Fruit fly (Drosophila melanogaster) whole organism, prepupa: ENCODE results near the gene ft.

Experiments used
- Blimp-1 ChIP-seq: fragments of 200-800 bp; sonication (Bioruptor generic); optimal IDR thresholded peaks from 3 replicates; lab custom pipeline; 2017; ENCODE audit warnings: missing biosample characterization, missing genetic modification characterization, mild to moderate bottlenecking, moderate library complexity, missing genetic modification reagents
- CG10631 ChIP-seq: fragments of 200-800 bp; sonication (Bioruptor generic); optimal IDR thresholded peaks from 2 replicates; lab custom pipeline; 2016; ENCODE audit warnings: missing biosample characterization, missing genetic modification characterization
- CG10669 ChIP-seq: fragments of 200-800 bp; sonication (Bioruptor generic); optimal IDR thresholded peaks from 3 replicates; lab custom pipeline; 2018; ENCODE audit warnings: missing biosample characterization, mild to moderate bottlenecking, missing genetic modification characterization, moderate library complexity
- CG11902 ChIP-seq: fragments of 200-800 bp; sonication (Bioruptor generic); optimal IDR thresholded peaks from 3 replicates; lab custom pipeline; 2016; ENCODE audit warnings: missing biosample characterization, missing genetic modification characterization
- CG15336 ChIP-seq: fragments of 200-800 bp; sonication (Bioruptor generic); IDR thresholded peaks from 2 replicates; pipeline ENCODE4 v1.3.6; 2022; ENCODE audit warnings: missing biosample characterization, missing genetic modification characterization
- CG1621 ChIP-seq: fragments of 200-800 bp; sonication (Bioruptor generic); optimal IDR thresholded peaks from 3 replicates; lab custom pipeline; 2018; ENCODE audit warnings: missing biosample characterization, mild to moderate bottlenecking, missing genetic modification characterization
- CG16779 ChIP-seq: fragments of 200-800 bp; sonication (Bioruptor generic); optimal IDR thresholded peaks from 3 replicates; lab custom pipeline; 2017; ENCODE audit warnings: missing biosample characterization, mild to moderate bottlenecking, missing genetic modification characterization
- CG3032 ChIP-seq: fragments of 200-800 bp; optimal IDR thresholded peaks from 2 replicates; lab custom pipeline; 2019; ENCODE audit warnings: missing biosample characterization, mild to moderate bottlenecking, missing genetic modification characterization, moderate library complexity
- CG31627 ChIP-seq: fragments of 200-800 bp; sonication (Bioruptor generic); optimal IDR thresholded peaks from 3 replicates; lab custom pipeline; 2016; ENCODE audit warnings: missing biosample characterization, missing genetic modification characterization
- CG32006 ChIP-seq: fragments of 200-800 bp; sonication (Bioruptor generic); optimal IDR thresholded peaks from 3 replicates; lab custom pipeline; 2017; ENCODE audit warnings: missing biosample characterization, mild to moderate bottlenecking, missing genetic modification characterization
- CG34406 ChIP-seq: fragments of 200-800 bp; sonication (Bioruptor generic); optimal IDR thresholded peaks from 3 replicates; lab custom pipeline; 2016; ENCODE audit warnings: missing biosample characterization, missing genetic modification characterization
- CG4318 ChIP-seq: fragments of 200-800 bp; sonication (Bioruptor generic); optimal IDR thresholded peaks from 3 replicates; lab custom pipeline; 2017; ENCODE audit warnings: missing biosample characterization, mild to moderate bottlenecking, missing genetic modification characterization
- CG6163 ChIP-seq: fragments of 200-800 bp; sonication (Bioruptor generic); IDR thresholded peaks from 3 replicates; pipeline ENCODE4 v1.3.6; 2022; ENCODE audit warnings: missing biosample characterization, missing genetic modification characterization
- CG6792 ChIP-seq: fragments of 200-800 bp; sonication (Bioruptor generic); optimal IDR thresholded peaks from 3 replicates; lab custom pipeline; 2016; ENCODE audit warnings: missing biosample characterization, missing genetic modification characterization
- CG6854 ChIP-seq: fragments of 200-800 bp; sonication (Bioruptor generic); optimal IDR thresholded peaks from 2 replicates; lab custom pipeline; 2017; ENCODE audit warnings: missing biosample characterization, mild to moderate bottlenecking, missing genetic modification characterization
- CG7368 ChIP-seq: fragments of 200-800 bp; sonication (Bioruptor generic); optimal IDR thresholded peaks from 3 replicates; lab custom pipeline; 2016; ENCODE audit warnings: missing biosample characterization, missing genetic modification characterization
- CG8119 ChIP-seq: fragments of 200-800 bp; sonication (Bioruptor generic); IDR thresholded peaks from 3 replicates; pipeline ENCODE4 v1.3.6; 2022; ENCODE audit warnings: missing biosample characterization, missing genetic modification characterization
- CG8319 ChIP-seq: fragments of 200-800 bp; sonication (Bioruptor generic); optimal IDR thresholded peaks from 3 replicates; lab custom pipeline; 2016; ENCODE audit warnings: missing biosample characterization, missing genetic modification characterization
- CG8632 ChIP-seq: fragments of 200-800 bp; sonication (Bioruptor generic); optimal IDR thresholded peaks from 3 replicates; lab custom pipeline; 2016; ENCODE audit warnings: missing biosample characterization, missing genetic modification characterization
- CG9139 ChIP-seq: fragments of 200-800 bp; sonication (Bioruptor generic); optimal IDR thresholded peaks from 3 replicates; lab custom pipeline; 2017; ENCODE audit warnings: missing biosample characterization, mild to moderate bottlenecking, missing genetic modification characterization
- Eip75B ChIP-seq: fragments of 200-800 bp; sonication (Bioruptor generic); optimal IDR thresholded peaks from 3 replicates; lab custom pipeline; 2016; ENCODE audit warnings: missing biosample characterization, missing genetic modification characterization
- Eip93F ChIP-seq: fragments of 200-800 bp; sonication (Bioruptor generic); optimal IDR thresholded peaks from 2 replicates; lab custom pipeline; 2016; ENCODE audit warnings: missing biosample characterization, mild to moderate bottlenecking, missing genetic modification characterization
- Ets21C ChIP-seq: fragments of 200-800 bp; sonication (Bioruptor generic); optimal IDR thresholded peaks from 3 replicates; lab custom pipeline; 2016; ENCODE audit warnings: missing biosample characterization, missing genetic modification characterization
- Ets96B ChIP-seq: fragments of 200-800 bp; optimal IDR thresholded peaks from 2 replicates; lab custom pipeline; 2019; ENCODE audit warnings: missing biosample characterization, mild to moderate bottlenecking, missing genetic modification characterization, moderate library complexity
- Hr38 ChIP-seq: sonication (Bioruptor generic); optimal IDR thresholded peaks from 2 replicates; lab custom pipeline; 2016; ENCODE audit warnings: missing biosample characterization, missing genetic modification characterization
- Hr39 ChIP-seq: fragments of 200-800 bp; sonication (Bioruptor generic); optimal IDR thresholded peaks from 2 replicates; lab custom pipeline; 2016; ENCODE audit warnings: missing biosample characterization, missing genetic modification characterization
- Hr4 ChIP-seq: fragments of 200-800 bp; sonication (Bioruptor generic); optimal IDR thresholded peaks from 3 replicates; lab custom pipeline; 2016; ENCODE audit warnings: missing biosample characterization, missing genetic modification characterization
- Lpt ChIP-seq: fragments of 200-800 bp; sonication (Bioruptor generic); optimal IDR thresholded peaks from 3 replicates; lab custom pipeline; 2016; ENCODE audit warnings: missing biosample characterization, missing genetic modification characterization
- Met ChIP-seq: fragments of 200-800 bp; sonication (Bioruptor generic); optimal IDR thresholded peaks from 3 replicates; lab custom pipeline; 2016; ENCODE audit warnings: missing biosample characterization, missing genetic modification characterization
- OdsH ChIP-seq: fragments of 200-800 bp; sonication (Bioruptor generic); optimal IDR thresholded peaks from 3 replicates; lab custom pipeline; 2016; ENCODE audit warnings: missing biosample characterization, missing genetic modification characterization
- Smox ChIP-seq: fragments of 200-800 bp; sonication (Bioruptor generic); optimal IDR thresholded peaks from 3 replicates; lab custom pipeline; 2016; ENCODE audit warnings: missing biosample characterization, missing genetic modification characterization
- Sox102F ChIP-seq: fragments of 200-800 bp; sonication (Bioruptor generic); optimal IDR thresholded peaks from 2 replicates; lab custom pipeline; 2016; ENCODE audit warnings: missing biosample characterization, mild to moderate bottlenecking, missing genetic modification characterization
- Sox14 ChIP-seq: fragments of 200-800 bp; sonication (Bioruptor generic); optimal IDR thresholded peaks from 3 replicates; lab custom pipeline; 2016; ENCODE audit warnings: missing biosample characterization, missing genetic modification characterization
- cyc ChIP-seq: fragments of 200-800 bp; sonication (Bioruptor generic); optimal IDR thresholded peaks from 3 replicates; lab custom pipeline; 2016; ENCODE audit warnings: missing biosample characterization, missing genetic modification characterization
- dac ChIP-seq: fragments of 200-800 bp; sonication (Bioruptor generic); optimal IDR thresholded peaks from 2 replicates; lab custom pipeline; 2017; ENCODE audit warnings: missing biosample characterization, mild to moderate bottlenecking, missing genetic modification characterization
- dsx ChIP-seq: fragments of 200-800 bp; optimal IDR thresholded peaks from 3 replicates; lab custom pipeline; 2019; ENCODE audit warnings: missing biosample characterization, mild to moderate bottlenecking, missing genetic modification characterization, moderate library complexity; ENCODE audit not compliant: poor library complexity, severe bottlenecking
- esn ChIP-seq: fragments of 200-800 bp; sonication (Bioruptor generic); optimal IDR thresholded peaks from 2 replicates; lab custom pipeline; 2016; ENCODE audit warnings: missing biosample characterization, mild to moderate bottlenecking, missing genetic modification characterization, moderate library complexity
- fd59A ChIP-seq: fragments of 200-800 bp; sonication (Bioruptor generic); optimal IDR thresholded peaks from 2 replicates; lab custom pipeline; 2017; ENCODE audit warnings: missing biosample characterization, mild to moderate bottlenecking, missing genetic modification characterization, missing genetic modification reagents
- fd85E ChIP-seq: fragments of 200-800 bp; sonication (Bioruptor generic); optimal IDR thresholded peaks from 3 replicates; lab custom pipeline; 2016; ENCODE audit warnings: missing biosample characterization, missing genetic modification characterization
- lz ChIP-seq: fragments of 200-800 bp; sonication (Bioruptor generic); optimal IDR thresholded peaks from 3 replicates; lab custom pipeline; 2016; ENCODE audit warnings: missing biosample characterization, missing genetic modification characterization
- net ChIP-seq: fragments of 200-800 bp; sonication (Bioruptor generic); optimal IDR thresholded peaks from 3 replicates; lab custom pipeline; 2016; ENCODE audit warnings: missing biosample characterization, missing genetic modification characterization
- pdm3 ChIP-seq: fragments of 200-800 bp; sonication (Bioruptor generic); optimal IDR thresholded peaks from 3 replicates; lab custom pipeline; 2016; ENCODE audit warnings: missing biosample characterization, missing genetic modification characterization
- spab ChIP-seq: fragments of 200-800 bp; sonication (Bioruptor generic); optimal IDR thresholded peaks from 2 replicates; lab custom pipeline; 2017; ENCODE audit warnings: missing biosample characterization, mild to moderate bottlenecking, missing genetic modification characterization, missing genetic modification reagents
- ss ChIP-seq, 2 experiments: fragments of 200-800 bp; sonication (Bioruptor generic); optimal IDR thresholded peaks; 2 replicates in 1 of 2; 3 replicates in 1 of 2; lab custom pipeline; 2017 to 2018; ENCODE audit warnings: mild to moderate bottlenecking in 2 of 2, missing biosample characterization in 2 of 2, missing genetic modification characterization in 2 of 2, moderate library complexity in 1 of 2
- svp ChIP-seq: fragments of 200-800 bp; sonication (Bioruptor generic); peaks from one replicate; lab custom pipeline; 2016; ENCODE audit warnings: missing biosample characterization, missing genetic modification characterization
- vri ChIP-seq: fragments of 200-800 bp; sonication (Bioruptor generic); optimal IDR thresholded peaks from 3 replicates; lab custom pipeline; 2016; ENCODE audit warnings: missing biosample characterization, mild to moderate bottlenecking, missing genetic modification characterization

The ft gene

DNA sequence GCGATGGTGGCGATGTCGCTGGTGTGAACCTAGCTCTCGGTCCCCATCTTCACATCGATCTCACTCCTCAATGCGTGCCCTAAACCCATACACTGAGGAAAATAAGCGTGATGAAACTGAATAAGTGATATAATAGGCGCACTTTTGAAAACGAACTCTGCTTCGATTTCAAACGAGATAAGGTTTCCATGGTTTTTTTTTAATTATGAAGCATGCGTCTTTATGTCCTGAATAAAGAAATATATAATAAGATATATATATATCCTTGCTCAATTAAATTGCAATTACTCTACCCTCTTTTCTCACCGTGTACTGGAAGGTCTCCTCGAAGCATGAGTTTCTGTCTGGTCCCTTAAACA is 1.3 kb upstream of the ft start (continued):
- TF ChIP-seq Lpt (GFP tag; lab: Kevin White, UChicago) (peak; percentile 59), CG6854 (GFP tag; lab: Kevin White, UChicago) (peak; percentile 45), CG10669 (GFP tag; lab: Kevin White, UChicago) (peak; percentile 88), fd59A (GFP tag; lab: Kevin White, UChicago) (peak; percentile 90), Ets96B (tag; lab: Kevin White, UChicago) (peak; percentile 89), svp (peak; percentile 90), CG15336 (peak; percentile 73), CG8632 (GFP tag; lab: Kevin White, UChicago) (peak; percentile 81), Ets21C (GFP tag; lab: Kevin White, UChicago) (peak; percentile 41), dsx (GFP tag; lab: Kevin White, UChicago) (peak; percentile 86), spab (GFP tag; lab: Kevin White, UChicago) (peak; percentile 90), Met (GFP tag; lab: Kevin White, UChicago) (peak; percentile 86), Smox (GFP tag; lab: Kevin White, UChicago) (peak; percentile 71), Hr39 (peak; percentile 57)

DNA sequence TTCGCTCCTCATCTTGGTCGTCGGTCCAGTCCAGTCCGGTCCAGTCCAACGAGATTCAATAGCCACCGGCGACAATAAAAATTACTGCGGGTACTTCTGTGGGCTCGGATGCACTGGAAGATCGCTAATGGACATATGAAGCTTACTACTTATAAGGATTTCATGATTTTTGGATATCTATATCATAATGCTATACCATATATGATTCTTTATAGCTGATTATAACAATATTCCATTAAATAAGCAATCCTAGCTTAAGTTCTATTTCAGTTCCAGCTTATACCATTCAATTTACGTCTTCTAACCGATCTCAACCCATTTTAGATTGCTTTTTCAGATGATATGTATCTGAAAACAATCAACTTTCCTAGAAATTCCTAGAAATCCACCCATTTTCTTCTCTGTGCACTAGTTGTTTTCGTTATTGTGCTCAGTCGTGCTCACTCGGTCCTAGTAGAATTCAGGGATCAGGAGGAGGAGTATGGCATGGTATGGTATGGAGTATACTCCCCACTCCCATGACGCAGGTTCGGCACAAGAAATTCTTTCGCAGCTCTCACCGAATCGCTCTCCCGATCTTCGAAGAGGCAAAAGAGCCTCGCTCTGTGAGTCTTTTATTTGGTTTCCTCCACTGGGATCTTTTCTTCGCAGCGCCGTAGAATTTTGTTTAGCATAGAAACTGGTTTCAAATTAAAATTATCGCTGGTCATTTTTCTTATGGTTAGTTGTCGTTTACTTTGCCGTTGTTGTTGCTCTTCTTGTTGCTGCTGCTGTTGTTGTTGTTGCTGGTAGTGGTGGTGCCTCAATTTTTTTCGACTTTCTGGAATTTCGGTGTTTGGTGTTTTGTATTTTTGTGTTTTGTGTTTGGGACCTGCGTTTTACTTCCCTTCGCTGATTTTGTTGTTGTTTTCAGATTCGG is 665 bp upstream of the ft start:
- TF ChIP-seq CG4318 (GFP tag; lab: Kevin White, UChicago) = peak; percentile 81
- peak; percentile 59 for TF ChIP-seq Sox102F (GFP tag; lab: Kevin White, UChicago)
- TF ChIP-seq Hr39 = peak; percentile 73
- TF ChIP-seq dsx (GFP tag; lab: Kevin White, UChicago) = peak; percentile 70
- peak; percentile 89 for TF ChIP-seq pdm3
- TF ChIP-seq Blimp-1 (GFP tag; lab: Kevin White, UChicago) = peak; percentile 51
- peak; percentile 78 for TF ChIP-seq Lpt (GFP tag; lab: Kevin White, UChicago)
- TF ChIP-seq svp = peak; percentile 90
- TF ChIP-seq CG8632 (GFP tag; lab: Kevin White, UChicago) = peak; percentile 65
- TF ChIP-seq fd85E (GFP tag; lab: Kevin White, UChicago) = peak; percentile 51
- peak; percentile 73 for TF ChIP-seq CG16779 (tag; lab: Kevin White, UChicago)
- TF ChIP-seq Hr4 (GFP tag; lab: Kevin White, UChicago) = peak; percentile 83
- TF ChIP-seq CG9139 = peak; percentile 40
- TF ChIP-seq Sox14 (GFP tag; lab: Kevin White, UChicago) = peak; percentile 93
- TF ChIP-seq Eip75B = peak; percentile 87
- peak; percentile 64 to 80 for TF ChIP-seq ss (GFP tag; optimal IDR thresholded peaks at IDR 0.05; lab: Kevin White, UChicago)
- peak; percentile 92 for TF ChIP-seq OdsH (GFP tag; lab: Kevin White, UChicago)
- peak; percentile 49 for TF ChIP-seq CG34406 (GFP tag; lab: Kevin White, UChicago)
- TF ChIP-seq Smox (GFP tag; lab: Kevin White, UChicago) = peak; percentile 73
- TF ChIP-seq CG6792 (GFP tag; lab: Kevin White, UChicago) = peak; percentile 85
- TF ChIP-seq CG6163 (GFP tag; lab: Robert Waterston, UW) = peak; percentile 57
- peak; percentile 84 for TF ChIP-seq lz (GFP tag; lab: Kevin White, UChicago)
- TF ChIP-seq CG1621 (tag; lab: Kevin White, UChicago) = peak; percentile 78
- TF ChIP-seq dac = peak; percentile 87
- TF ChIP-seq esn = peak; percentile 84
- TF ChIP-seq cyc (GFP tag; lab: Kevin White, UChicago) = peak; percentile 67
- peak; percentile 57 for TF ChIP-seq vri
- peak; percentile 94 for TF ChIP-seq CG10669 (GFP tag; lab: Kevin White, UChicago)
- peak; percentile 74 for TF ChIP-seq CG31627 (GFP tag; lab: Kevin White, UChicago)
- peak; percentile 94 for TF ChIP-seq fd59A (GFP tag; lab: Kevin White, UChicago)
- peak; percentile 81 for TF ChIP-seq CG7368 (GFP tag; lab: Kevin White, UChicago)
- no peak for TF ChIP-seq Hr38 (GFP tag; lab: Kevin White, UChicago)
- TF ChIP-seq CG10631 (GFP tag; lab: Kevin White, UChicago) = peak; percentile 96
- peak; percentile 61 for TF ChIP-seq Ets21C (GFP tag; lab: Kevin White, UChicago)
- peak; percentile 96 for TF ChIP-seq CG3032
- TF ChIP-seq CG11902 (GFP tag; lab: Kevin White, UChicago) = peak; percentile 64
- TF ChIP-seq CG8319 (GFP tag; lab: Kevin White, UChicago) = peak; percentile 82
- peak; percentile 71 for TF ChIP-seq net
- TF ChIP-seq CG32006 = peak; percentile 91
- TF ChIP-seq Eip93F (GFP tag; lab: Kevin White, UChicago) = no peak
- peak; percentile 92 for TF ChIP-seq CG8119
